Worm (Caenorhabditis elegans) whole organism, L4 larva: ENCODE data around the gene C08E3.14.

Experiments used
- D1046.2 ChIP-seq: fragments of 200-800 bp; sonication (Bioruptor generic); IDR thresholded peaks from 2 replicates; pipeline ENCODE4 v1.3.6; 2022; ENCODE audit warnings: missing genetic modification characterization, missing compliant biosample characterization
- F49E8.2 ChIP-seq: sonication (generic microtip); optimal IDR thresholded peaks from 2 replicates; lab custom pipeline; 2016; ENCODE audit warnings: missing compliant biosample characterization, mild to moderate bottlenecking, missing genetic modification characterization, borderline replicate concordance
- T20F7.1 ChIP-seq: fragments of 200-800 bp; sonication (Bioruptor generic); optimal IDR thresholded peaks from 2 replicates; lab custom pipeline; 2018; ENCODE audit warnings: mild to moderate bottlenecking, missing genetic modification characterization, missing compliant biosample characterization
- Y48G9A.11 ChIP-seq: fragments of 200-800 bp; sonication (Bioruptor generic); IDR thresholded peaks from 2 replicates; pipeline ENCODE4 v1.3.6; 2022; ENCODE audit warnings: missing genetic modification reagents, missing genetic modification characterization, missing compliant biosample characterization
- ZK546.5 ChIP-seq, 2 experiments: sonication (generic microtip); optimal IDR thresholded peaks; 2 replicates each; lab custom pipeline; 2017; ENCODE audit warnings: missing biosample characterization in 2 of 2, missing genetic modification characterization in 2 of 2
- aly-2 ChIP-seq: sonication (generic microtip); optimal IDR thresholded peaks from 2 replicates; lab custom pipeline; 2018; ENCODE audit warnings: missing biosample characterization, missing genetic modification characterization
- ama-1 ChIP-seq: fragments of 150-350 bp; optimal IDR thresholded peaks from 2 replicates; lab custom pipeline; 2014; ENCODE audit warnings: inconsistent platforms, mixed read lengths
- arid-1 ChIP-seq: fragments of 200-800 bp; sonication (Bioruptor generic); conservative IDR thresholded peaks from 2 replicates; pipeline ENCODE4 v1.3.6; 2022; ENCODE audit warnings: missing genetic modification reagents, missing genetic modification characterization, missing compliant biosample characterization
- ceh-62 ChIP-seq: sonication (generic microtip); optimal IDR thresholded peaks from 2 replicates; lab custom pipeline; 2017; ENCODE audit warnings: missing biosample characterization, missing genetic modification characterization
- ces-1 ChIP-seq: fragments of 150-350 bp; sonication (generic microtip); optimal IDR thresholded peaks from 4 replicates; lab custom pipeline; 2014; ENCODE audit warnings: missing biosample characterization, missing genetic modification reagents, missing genetic modification characterization
- ctbp-1 ChIP-seq: fragments of 200-800 bp; sonication (Bioruptor generic); IDR thresholded peaks from 2 replicates; pipeline ENCODE4 v1.3.6; 2022; ENCODE audit warnings: missing genetic modification reagents, missing genetic modification characterization, missing compliant biosample characterization
- dmd-6 ChIP-seq: fragments of 200-800 bp; sonication (Bioruptor generic); IDR thresholded peaks from 2 replicates; pipeline ENCODE4 v1.3.6; 2022; ENCODE audit warnings: missing genetic modification reagents, missing genetic modification characterization, missing compliant biosample characterization
- dmd-9 ChIP-seq: fragments of 200-800 bp; sonication (Bioruptor generic); IDR thresholded peaks from 2 replicates; pipeline ENCODE4 v1.3.6; 2022; ENCODE audit warnings: missing genetic modification reagents, missing genetic modification characterization, missing compliant biosample characterization
- duxl-1 ChIP-seq: sonication (generic microtip); optimal IDR thresholded peaks from 2 replicates; lab custom pipeline; 2016; ENCODE audit warnings: mild to moderate bottlenecking, missing genetic modification characterization, moderate library complexity, missing compliant biosample characterization; ENCODE audit not compliant: poor library complexity
- dve-1 ChIP-seq: sonication (generic microtip); optimal IDR thresholded peaks from 2 replicates; lab custom pipeline; 2017; ENCODE audit warnings: antibody characterized with exemption, mild to moderate bottlenecking, missing genetic modification characterization, missing compliant biosample characterization; ENCODE audit not compliant: insufficient read depth
- hlh-11 ChIP-seq: fragments of 200-800 bp; sonication (Bioruptor generic); optimal IDR thresholded peaks from 2 replicates; lab custom pipeline; 2018; ENCODE audit warnings: mild to moderate bottlenecking, missing genetic modification characterization, missing compliant biosample characterization
- lin-13 ChIP-seq: fragments of 150-350 bp; optimal IDR thresholded peaks from 2 replicates; lab custom pipeline; 2014; ENCODE audit warnings: missing biosample characterization, missing genetic modification reagents, missing genetic modification characterization
- lin-15B ChIP-seq: fragments of 150-350 bp; sonication (generic microtip); optimal IDR thresholded peaks from 3 replicates; lab custom pipeline; 2014; ENCODE audit warnings: missing biosample characterization, missing genetic modification characterization
- lin-38 ChIP-seq: fragments of 200-800 bp; sonication (Bioruptor generic); IDR thresholded peaks from 2 replicates; pipeline ENCODE4 v1.3.6; 2022; ENCODE audit warnings: missing genetic modification reagents, missing genetic modification characterization, missing compliant biosample characterization
- lir-3 ChIP-seq: sonication (generic microtip); optimal IDR thresholded peaks from 2 replicates; lab custom pipeline; 2016; ENCODE audit warnings: mild to moderate bottlenecking, missing genetic modification characterization, missing compliant biosample characterization
- mdl-1 ChIP-seq, 2 experiments: fragments of 150-350 bp in 1 of 2; sonication (generic microtip) in 1 of 2; optimal IDR thresholded peaks; 2 replicates each; lab custom pipeline; 2014 to 2017; ENCODE audit warnings: missing biosample characterization in 2 of 2, missing genetic modification characterization in 2 of 2
- mes-2 ChIP-seq: sonication (generic microtip); optimal IDR thresholded peaks from 2 replicates; lab custom pipeline; 2016; ENCODE audit warnings: missing genotype, mild to moderate bottlenecking, missing genetic modification characterization, missing compliant biosample characterization; ENCODE audit not compliant: poor library complexity, severe bottlenecking
- mxl-2 ChIP-seq: fragments of 200-800 bp; sonication (Bioruptor generic); conservative IDR thresholded peaks from 2 replicates; pipeline ENCODE4 v1.3.6; 2022; ENCODE audit warnings: missing genetic modification reagents, missing genetic modification characterization, missing compliant biosample characterization
- mxl-3 ChIP-seq: fragments of 200-800 bp; sonication (Bioruptor generic); optimal IDR thresholded peaks from 2 replicates; lab custom pipeline; 2018; ENCODE audit warnings: mild to moderate bottlenecking, missing genetic modification characterization, missing compliant biosample characterization
- nhr-10 ChIP-seq: fragments of 150-350 bp; optimal IDR thresholded peaks from 2 replicates; lab custom pipeline; 2014; ENCODE audit warnings: missing biosample characterization, missing genetic modification characterization
- nhr-102 ChIP-seq: sonication (generic microtip); optimal IDR thresholded peaks from 2 replicates; lab custom pipeline; 2016; ENCODE audit warnings: mild to moderate bottlenecking, missing genetic modification characterization, moderate library complexity, missing compliant biosample characterization
- nhr-237 ChIP-seq: sonication (generic microtip); optimal IDR thresholded peaks from 2 replicates; lab custom pipeline; 2017; ENCODE audit warnings: missing biosample characterization, missing genetic modification characterization
- nhr-28 ChIP-seq: fragments of 150-350 bp; optimal IDR thresholded peaks from 2 replicates; lab custom pipeline; 2014; ENCODE audit warnings: missing biosample characterization, missing genetic modification characterization
- nhr-6 ChIP-seq: fragments of 150-350 bp; optimal IDR thresholded peaks from 2 replicates; lab custom pipeline; 2014; ENCODE audit warnings: missing biosample characterization, missing genetic modification characterization
- pha-4 ChIP-seq, 2 experiments: fragments of 150-350 bp in 1 of 2; fragments of 200-800 bp in 1 of 2; sonication (Bioruptor generic) in 1 of 2; IDR thresholded peaks in 1 of 2; optimal IDR thresholded peaks in 1 of 2; 2 replicates each; pipeline versions ENCODE4 v1.3.6 to Lab custom; 2014 to 2022; ENCODE audit warnings: missing genetic modification characterization in 2 of 2, missing genetic modification reagents in 2 of 2, missing biosample characterization in 1 of 2, missing compliant biosample characterization in 1 of 2
- pqm-1 ChIP-seq: sonication (generic microtip); optimal IDR thresholded peaks from 2 replicates; lab custom pipeline; 2017; ENCODE audit warnings: missing biosample characterization, missing genetic modification characterization
- sdz-12 ChIP-seq: fragments of 200-800 bp; sonication (Bioruptor generic); optimal IDR thresholded peaks from 2 replicates; lab custom pipeline; 2018; ENCODE audit warnings: mild to moderate bottlenecking, missing genetic modification characterization, missing compliant biosample characterization
- set-16 ChIP-seq: fragments of 200-800 bp; sonication (Bioruptor generic); IDR thresholded peaks from 2 replicates; pipeline ENCODE4 v1.3.6; 2022; ENCODE audit warnings: missing genetic modification reagents, missing genetic modification characterization, missing compliant biosample characterization
- skn-1 ChIP-seq: fragments of 150-350 bp; optimal IDR thresholded peaks from 2 replicates; lab custom pipeline; 2014; ENCODE audit warnings: missing biosample characterization, missing genetic modification characterization
- spr-3 ChIP-seq: fragments of 200-800 bp; sonication (Bioruptor generic); optimal IDR thresholded peaks from 2 replicates; lab custom pipeline; 2018; ENCODE audit warnings: mild to moderate bottlenecking, missing genetic modification characterization, missing compliant biosample characterization
- tag-97 ChIP-seq: fragments of 200-800 bp; sonication (Bioruptor generic); IDR thresholded peaks from 2 replicates; pipeline ENCODE4 v1.3.6; 2022; ENCODE audit warnings: missing genetic modification characterization, missing compliant biosample characterization
- unc-62 ChIP-seq, 3 experiments: fragments of 150-350 bp in 1 of 3; sonication (generic microtip); optimal IDR thresholded peaks in 2 of 3; peaks in 1 of 3; 1 replicate in 1 of 3; 2 replicates in 2 of 3; lab custom pipeline; 2014 to 2017; ENCODE audit warnings: missing biosample characterization in 3 of 3, missing genetic modification characterization in 3 of 3, missing genetic modification reagents in 3 of 3, missing genotype in 1 of 3
- zfp-3 ChIP-seq: fragments of 200-800 bp; sonication (Bioruptor generic); conservative IDR thresholded peaks from 2 replicates; pipeline ENCODE4 v1.3.6; 2022; ENCODE audit warnings: missing genetic modification reagents, missing genetic modification characterization, missing compliant biosample characterization
- ztf-7 ChIP-seq: fragments of 150-350 bp; optimal IDR thresholded peaks from 2 replicates; lab custom pipeline; 2014; ENCODE audit warnings: missing biosample characterization, missing genetic modification characterization

Gene C08E3.14

ce11 chrII:1625666-1626065 lies at the start of gene C08E3.14:
C08E3.14 (plus strand) TSS chrII:1625966.
- TF ChIP-seq ces-1: no peak
- TF ChIP-seq ztf-7 (tag; lab: Kevin White, UChicago): no peak
- TF ChIP-seq pha-4 (GFP tag; IDR thresholded peaks at IDR 0.05; lab: Robert Waterston, UW): no peak
- TF ChIP-seq pha-4 (tag; optimal IDR thresholded peaks at IDR 0.05; lab: Kevin White, UChicago): no peak
- TF ChIP-seq duxl-1 (tag; lab: Kevin White, UChicago): no peak
- TF ChIP-seq ctbp-1 (GFP tag; lab: Robert Waterston, UW): no peak
- TF ChIP-seq set-16 (GFP tag; lab: Robert Waterston, UW): no peak
- TF ChIP-seq dve-1 (tag; lab: Kevin White, UChicago): no peak
- no peak for TF ChIP-seq pqm-1
- no peak for TF ChIP-seq nhr-6 (tag; lab: Kevin White, UChicago)
- no peak for TF ChIP-seq T20F7.1 (GFP tag; lab: Kevin White, UChicago)
- TF ChIP-seq aly-2 (tag; lab: Kevin White, UChicago): no peak
- no peak for TF ChIP-seq nhr-237
- no peak for TF ChIP-seq Y48G9A.11 (GFP tag; lab: Robert Waterston, UW)
- TF ChIP-seq nhr-102: no peak
- TF ChIP-seq zfp-3 (GFP tag; lab: Robert Waterston, UW): no peak
- TF ChIP-seq sdz-12: no peak

ce11 chrII:1576030-1576429 lies 49.7 kb upstream of the C08E3.14 start, which contains the start of gene K05F6.10:
K05F6.10 (minus strand) TSS chrII:1576130.
- no peak for TF ChIP-seq ces-1
- no peak for TF ChIP-seq spr-3 (GFP tag; lab: Kevin White, UChicago)
- no peak for TF ChIP-seq unc-62 (GFP tag; optimal IDR thresholded peaks at IDR 0.05 in 1 of 2; lab: Kevin White, UChicago)
- TF ChIP-seq unc-62 (tag; optimal IDR thresholded peaks at IDR 0.05; lab: Kevin White, UChicago): no peak
- no peak for TF ChIP-seq nhr-10 (tag; lab: Kevin White, UChicago)
- TF ChIP-seq, all 104 proteins: peak for 0

ce11 chrII:1576772-1577171 lies 49.0 kb upstream of the C08E3.14 start:
- TF ChIP-seq aly-2 (tag; lab: Kevin White, UChicago) (no peak), D1046.2 (GFP tag; lab: Robert Waterston, UW) (no peak), nhr-237 (no peak), arid-1 (GFP tag; lab: Robert Waterston, UW) (no peak), ZK546.5 (tag; optimal IDR thresholded peaks at IDR 0.05; lab: Kevin White, UChicago) (no peak), lin-13 (GFP tag; lab: Kevin White, UChicago) (no peak), mxl-3 (GFP tag; lab: Kevin White, UChicago) (no peak), lir-3 (tag; lab: Kevin White, UChicago) (no peak), nhr-6 (tag; lab: Kevin White, UChicago) (no peak), skn-1 (no peak), dve-1 (tag; lab: Kevin White, UChicago) (no peak), mxl-2 (GFP tag; lab: Robert Waterston, UW) (no peak), mdl-1 (tag; optimal IDR thresholded peaks at IDR 0.05; lab: Kevin White, UChicago) (no peak), ctbp-1 (GFP tag; lab: Robert Waterston, UW) (no peak), pqm-1 (peak; percentile 92), ama-1 (lab: Kevin White, UChicago) (no peak), hlh-11 (tag; lab: Kevin White, UChicago) (peak; percentile 30), tag-97 (GFP tag; lab: Robert Waterston, UW) (no peak), nhr-102 (no peak), ceh-62 (tag; lab: Kevin White, UChicago) (no peak), lin-38 (no peak), mes-2 (tag; lab: Kevin White, UChicago) (no peak), F49E8.2 (tag; lab: Kevin White, UChicago) (no peak), lin-15B (tag; lab: Kevin White, UChicago) (no peak), nhr-28 (tag; lab: Kevin White, UChicago) (peak; percentile 70), ces-1 (no peak), unc-62 (GFP tag; optimal IDR thresholded peaks at IDR 0.05 in 1 of 2; lab: Kevin White, UChicago) (no peak), unc-62 (tag; optimal IDR thresholded peaks at IDR 0.05; lab: Kevin White, UChicago) (no peak), dmd-6 (peak; percentile 79), dmd-9 (no peak)
